Worm (Caenorhabditis elegans): Measurements from ENCODE around the gene R11D1.7.

The R11D1.7 gene

DNA sequence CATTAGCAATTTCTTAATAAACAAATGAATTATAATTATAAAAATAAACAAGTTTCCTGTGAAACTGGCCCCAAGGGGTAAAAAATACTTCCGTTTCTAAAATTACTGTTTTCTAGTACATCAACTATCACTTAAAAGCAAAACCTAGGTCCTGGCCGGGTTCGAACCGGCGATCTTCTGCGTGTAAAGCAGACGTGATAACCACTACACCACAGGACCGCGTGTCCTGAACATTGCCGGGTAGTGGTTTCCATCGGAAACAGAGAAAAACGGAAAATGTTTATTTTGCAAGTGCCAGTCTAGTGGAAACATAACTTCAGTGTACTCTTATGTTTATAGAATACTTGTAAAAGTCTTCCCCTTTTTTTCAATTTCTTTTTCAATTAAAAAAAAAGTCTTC, 36.6 kb upstream of the R11D1.7 start:
- TF ChIP-seq fos-1 (tag; optimal IDR thresholded peaks at IDR 0.05) = peak; percentile 3
- TF ChIP-seq peb-1 (tag; optimal IDR thresholded peaks at IDR 0.05) = no peak

DNA sequence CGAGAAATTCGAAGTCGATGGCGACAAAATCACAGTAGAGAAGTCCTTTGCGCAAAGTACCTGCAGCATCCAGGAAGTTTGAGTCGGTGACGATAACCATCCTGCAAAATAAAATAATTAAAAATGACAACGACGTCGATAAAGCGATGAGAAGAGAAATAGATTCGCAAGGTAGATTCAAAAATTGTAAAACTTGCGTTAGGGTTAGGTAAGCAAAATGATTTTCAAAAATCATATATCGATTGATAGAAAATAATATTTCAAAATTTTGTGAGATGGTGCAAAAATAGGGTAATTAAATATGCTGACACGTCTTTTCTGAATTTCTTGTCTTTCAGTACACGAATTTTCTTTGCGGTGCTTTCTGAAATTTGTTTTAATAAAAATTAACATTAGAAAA, 24.7 kb upstream of the R11D1.7 start, which contains the start of gene parn-1:
Gene parn-1, minus strand, starts transcription at position 101 of the 400 bp plus-strand sequence.
- TF ChIP-seq nhr-25 (tag; optimal IDR thresholded peaks at IDR 0.05) (no peak), Y55F3AM.14 (GFP tag; optimal IDR thresholded peaks at IDR 0.05) (no peak), elt-1 (tag; optimal IDR thresholded peaks at IDR 0.05) (no peak), ztf-11 (tag; optimal IDR thresholded peaks at IDR 0.05) (no peak), mab-5 (tag; optimal IDR thresholded peaks at IDR 0.05) (no peak), nhr-10 (tag; optimal IDR thresholded peaks at IDR 0.05) (no peak), nhr-12 (tag; optimal IDR thresholded peaks at IDR 0.05) (no peak), skn-1 (tag; optimal IDR thresholded peaks at IDR 0.05) (no peak), aly-2 (tag; optimal IDR thresholded peaks at IDR 0.05) (no peak), zag-1 (tag; optimal IDR thresholded peaks at IDR 0.05) (no peak), ceh-82 (tag; optimal IDR thresholded peaks at IDR 0.05) (no peak), blmp-1 (tag; optimal IDR thresholded peaks at IDR 0.05; ENCODE audit: insufficient read depth) (no peak), mbf-1 (tag; optimal IDR thresholded peaks at IDR 0.05) (no peak), ztf-4 (tag; optimal IDR thresholded peaks at IDR 0.05) (no peak), lin-11 (tag; optimal IDR thresholded peaks at IDR 0.05) (no peak), F13H6.1 (tag; optimal IDR thresholded peaks at IDR 0.05) (no peak)

ce11 chrV:12695968-12696367, 23.8 kb upstream of the R11D1.7 start, which contains the start of gene K10C8.4:
Gene K10C8.4, plus strand, starts transcription at chrV:12696268.
- TF ChIP-seq unc-62 (GFP tag; optimal IDR thresholded peaks at IDR 0.05) (no peak), lin-39 (tag; optimal IDR thresholded peaks at IDR 0.05) (no peak), zag-1 (tag; optimal IDR thresholded peaks at IDR 0.05) (no peak), C34F6.9 (tag; optimal IDR thresholded peaks at IDR 0.05) (peak; percentile 15), unc-55 (GFP tag; optimal IDR thresholded peaks at IDR 0.05) (peak; percentile 5)

- TF ChIP-seq alr-1 (tag; optimal IDR thresholded peaks at IDR 0.05) = no peak
- TF ChIP-seq sem-4 (tag; optimal IDR thresholded peaks at IDR 0.05) = no peak
- TF ChIP-seq F13H6.1 (tag; optimal IDR thresholded peaks at IDR 0.05) = no peak
- TF ChIP-seq nhr-6 (tag; optimal IDR thresholded peaks at IDR 0.05) = no peak
- no peak for TF ChIP-seq lin-13 (GFP tag; optimal IDR thresholded peaks at IDR 0.05)
- TF ChIP-seq ceh-16 (tag; optimal IDR thresholded peaks at IDR 0.05) = no peak
- TF ChIP-seq gmeb-1 (tag; optimal IDR thresholded peaks at IDR 0.05) = no peak
- TF ChIP-seq snpc-4 (tag; optimal IDR thresholded peaks at IDR 0.05) = no peak
- TF ChIP-seq nhr-21 (tag; optimal IDR thresholded peaks at IDR 0.05) = no peak
- TF ChIP-seq nhr-25 (tag; optimal IDR thresholded peaks at IDR 0.05) = no peak
- no peak for TF ChIP-seq egl-27 (tag; optimal IDR thresholded peaks at IDR 0.05)
- TF ChIP-seq unc-39 (tag; optimal IDR thresholded peaks at IDR 0.05) = no peak
- TF ChIP-seq mbf-1 (tag; optimal IDR thresholded peaks at IDR 0.05) = no peak
- TF ChIP-seq mab-5 (tag; optimal IDR thresholded peaks at IDR 0.05) = no peak
- no peak for TF ChIP-seq mdl-1 (tag; optimal IDR thresholded peaks at IDR 0.05)
- no peak for TF ChIP-seq R02D3.7 (tag; optimal IDR thresholded peaks at IDR 0.05)
- no peak for TF ChIP-seq nhr-23 (tag; optimal IDR thresholded peaks at IDR 0.05)
- no peak for TF ChIP-seq sma-9 (GFP tag; optimal IDR thresholded peaks at IDR 0.05)
- TF ChIP-seq sma-9 (tag; optimal IDR thresholded peaks at IDR 0.05) = no peak
Observed at ce11 chrV:12696790-12697189, 23.0 kb upstream of the R11D1.7 start.

DNA sequence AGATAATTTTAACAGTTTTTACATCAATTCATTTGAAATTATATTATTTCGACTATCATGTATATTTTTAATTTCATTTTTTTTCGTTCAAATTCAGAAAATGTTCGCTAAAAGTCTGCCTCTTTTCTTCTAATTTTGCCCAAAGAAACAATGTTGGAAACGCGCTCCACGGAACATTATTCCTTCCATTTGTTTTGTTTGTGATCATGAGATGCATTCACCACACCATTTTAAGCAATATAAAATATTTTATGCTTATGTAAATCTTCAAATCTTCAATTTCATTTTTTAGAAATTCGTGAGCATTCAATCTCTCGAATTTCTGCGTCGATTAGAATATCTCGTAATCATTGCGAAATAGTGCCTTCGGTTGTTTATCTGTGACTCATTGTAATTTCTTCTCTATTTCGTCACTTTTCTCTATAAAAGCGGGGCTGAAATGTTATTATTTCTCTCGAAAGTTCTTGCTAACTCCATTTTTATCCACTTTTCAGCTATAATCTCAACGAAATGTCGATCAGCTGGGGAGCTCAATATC, 22.4 kb upstream of the R11D1.7 start, which contains the start of gene istr-1:
Gene istr-1, plus strand, starts transcription at position 495 of the 538 bp plus-strand sequence.
- TF ChIP-seq skn-1 (tag; optimal IDR thresholded peaks at IDR 0.05) = peak; percentile 11
- TF ChIP-seq unc-55 (GFP tag; optimal IDR thresholded peaks at IDR 0.05) = peak; percentile 34
- no peak for TF ChIP-seq lin-39 (tag; optimal IDR thresholded peaks at IDR 0.05)
- no peak for TF ChIP-seq elt-3 (tag; optimal IDR thresholded peaks at IDR 0.05)
- TF ChIP-seq nhr-11 (tag; optimal IDR thresholded peaks at IDR 0.05) = no peak
- peak; percentile 33 for TF ChIP-seq nhr-129 (tag; optimal IDR thresholded peaks at IDR 0.05)
- peak; percentile 12 for TF ChIP-seq fos-1 (tag; optimal IDR thresholded peaks at IDR 0.05)
- peak; percentile 66 for TF ChIP-seq C34F6.9 (tag; optimal IDR thresholded peaks at IDR 0.05)
